Fruit fly (Drosophila melanogaster) S2 (cell line): Measurements from ENCODE around the gene Mtp.

Experiments
- CG8478 ChIP-seq: fragments of >200 bp; optimal IDR thresholded peaks from 2 replicates; lab custom pipeline; 2018
- CTCF ChIP-seq, 2 experiments: fragments of >200 bp; optimal IDR thresholded peaks; 2 replicates each; lab custom pipeline; 2018

DNA sequence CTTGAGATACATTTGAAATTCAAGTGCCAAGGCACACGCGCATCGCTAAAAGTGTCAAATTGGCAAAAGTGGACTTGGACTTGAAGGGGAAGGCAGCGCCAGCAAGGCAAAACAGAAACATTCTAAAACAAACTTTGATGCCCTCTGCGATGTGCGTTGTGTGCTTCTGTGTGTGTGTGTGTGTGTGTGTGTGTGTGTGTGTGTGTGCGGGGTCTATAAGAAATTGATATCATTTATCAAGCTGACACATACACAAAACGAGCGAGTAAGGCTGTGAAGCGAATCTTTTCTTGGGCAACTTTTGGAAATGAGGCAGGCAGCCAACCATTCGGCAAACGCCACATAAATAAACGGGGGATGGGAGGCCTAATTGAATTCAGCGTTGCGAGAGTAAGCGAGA lies 48.1 kb upstream of the Mtp start:
- TF ChIP-seq CTCF (optimal IDR thresholded peaks at IDR 0.05; lab: Kevin White, UChicago) (no peak), CG8478 (lab: Kevin White, UChicago) (no peak)
